Worm (Caenorhabditis elegans) whole organism, L3 larva: ENCODE measurements around the gene T09F5.20.

Experiments
- ceh-82 ChIP-seq: fragments of 150-350 bp; optimal IDR thresholded peaks from 2 replicates; lab custom pipeline; 2014; ENCODE audit warnings: missing biosample characterization, missing genetic modification characterization
- daf-12 ChIP-seq: fragments of 150-350 bp; optimal IDR thresholded peaks from 2 replicates; lab custom pipeline; 2014; ENCODE audit warnings: missing biosample characterization, missing genetic modification reagents, missing genetic modification characterization
- elt-2 ChIP-seq: sonication (generic microtip); optimal IDR thresholded peaks from 2 replicates; lab custom pipeline; 2016; ENCODE audit warnings: missing genetic modification reagents, mild to moderate bottlenecking, missing genetic modification characterization, missing compliant biosample characterization
- fkh-10 ChIP-seq: sonication (generic microtip); optimal IDR thresholded peaks from 2 replicates; lab custom pipeline; 2017; ENCODE audit warnings: missing biosample characterization, missing genetic modification reagents, missing genetic modification characterization
- fkh-2 ChIP-seq: fragments of 150-350 bp; optimal IDR thresholded peaks from 2 replicates; lab custom pipeline; 2014; ENCODE audit warnings: missing biosample characterization, missing genetic modification reagents, missing genetic modification characterization
- nhr-11 ChIP-seq: fragments of 150-350 bp; optimal IDR thresholded peaks from 2 replicates; lab custom pipeline; 2014; ENCODE audit warnings: missing biosample characterization, missing genetic modification characterization
- nhr-23 ChIP-seq: fragments of 150-350 bp; optimal IDR thresholded peaks from 2 replicates; lab custom pipeline; 2014; ENCODE audit warnings: missing biosample characterization, missing genetic modification reagents, missing genetic modification characterization
- nhr-76 ChIP-seq: fragments of 150-350 bp; sonication (generic microtip); optimal IDR thresholded peaks from 5 replicates; lab custom pipeline; 2014; ENCODE audit warnings: missing biosample characterization, missing genetic modification characterization
- snpc-4 ChIP-seq: fragments of 150-350 bp; optimal IDR thresholded peaks from 2 replicates; lab custom pipeline; 2014; ENCODE audit warnings: missing biosample characterization, missing genetic modification characterization
- tbx-2 ChIP-seq: sonication (generic microtip); optimal IDR thresholded peaks from 2 replicates; lab custom pipeline; 2016; ENCODE audit warnings: mild to moderate bottlenecking, missing genetic modification characterization, missing compliant biosample characterization
- unc-39 ChIP-seq: sonication (generic microtip); optimal IDR thresholded peaks from 4 replicates; lab custom pipeline; 2017; ENCODE audit warnings: missing biosample characterization, missing genetic modification characterization
- unc-62 ChIP-seq: fragments of 150-350 bp; sonication (generic microtip); optimal IDR thresholded peaks from 4 replicates; lab custom pipeline; 2014; ENCODE audit warnings: missing biosample characterization, missing genetic modification reagents, missing genetic modification characterization
- zag-1 ChIP-seq: fragments of 150-350 bp; optimal IDR thresholded peaks from 2 replicates; lab custom pipeline; 2014; ENCODE audit warnings: missing biosample characterization, missing genetic modification characterization

- no peak for TF ChIP-seq nhr-76 (tag; lab: Kevin White, UChicago)
- TF ChIP-seq unc-39 = no peak
- TF ChIP-seq zag-1 (tag; lab: Kevin White, UChicago) = no peak
- no peak for TF ChIP-seq unc-62
- no peak for TF ChIP-seq tbx-2 (tag; lab: Kevin White, UChicago)
- no peak for TF ChIP-seq nhr-23 (tag; lab: Kevin White, UChicago)
- no peak for TF ChIP-seq fkh-2 (tag; lab: Kevin White, UChicago)
- TF ChIP-seq daf-12 = no peak
- TF ChIP-seq elt-2 (tag; lab: Kevin White, UChicago) = no peak
- TF ChIP-seq fkh-10 (GFP tag; lab: Kevin White, UChicago) = no peak
- TF ChIP-seq ceh-82 (tag; lab: Kevin White, UChicago) = no peak
- no peak for TF ChIP-seq nhr-11 (tag; lab: Kevin White, UChicago)
- no peak for TF ChIP-seq snpc-4 (tag; lab: Kevin White, UChicago)
Measured at ce11 chrV:15184097-15185040, 36.7 kb upstream of the T09F5.20 start, which contains the start of gene Y75B12B.1.
